Fruit fly (Drosophila melanogaster) whole organism, embryonic: ENCODE measurements around the gene ck.

Experiments
- Abd-B ChIP-seq: fragments of 200-800 bp; sonication (Bioruptor generic); optimal IDR thresholded peaks from 2 replicates; lab custom pipeline; 2018; ENCODE audit warnings: missing biosample characterization, mild to moderate bottlenecking, missing genetic modification characterization, moderate library complexity
- Atf3 ChIP-seq: fragments of 200-800 bp; sonication (Bioruptor generic); optimal IDR thresholded peaks from 3 replicates; lab custom pipeline; 2016; ENCODE audit warnings: missing biosample characterization, missing genetic modification characterization
- Bdp1 ChIP-seq: fragments of 200-800 bp; sonication (Bioruptor generic); optimal IDR thresholded peaks from 3 replicates; lab custom pipeline; 2016; ENCODE audit warnings: missing biosample characterization, missing genetic modification characterization
- CG10267 ChIP-seq: fragments of 200-800 bp; sonication (Bioruptor generic); optimal IDR thresholded peaks from 2 replicates; lab custom pipeline; 2018; ENCODE audit warnings: missing biosample characterization, mild to moderate bottlenecking, missing genetic modification characterization, moderate library complexity
- CG10565 ChIP-seq: fragments of 200-800 bp; sonication (Bioruptor generic); optimal IDR thresholded peaks from 3 replicates; lab custom pipeline; 2016; ENCODE audit warnings: missing biosample characterization, mild to moderate bottlenecking, missing genetic modification characterization
- CG10654 ChIP-seq: fragments of 200-800 bp; sonication (Bioruptor generic); optimal IDR thresholded peaks from 2 replicates; lab custom pipeline; 2016; ENCODE audit warnings: missing biosample characterization, missing genetic modification characterization
- CG11560 ChIP-seq: fragments of 200-800 bp; sonication (Bioruptor generic); IDR thresholded peaks from 3 replicates; pipeline ENCODE4 v1.3.6; 2022; ENCODE audit warnings: missing biosample characterization, missing genetic modification characterization
- CG11723 ChIP-seq: fragments of 200-800 bp; sonication (Bioruptor generic); optimal IDR thresholded peaks from 2 replicates; lab custom pipeline; 2017; ENCODE audit warnings: missing biosample characterization, mild to moderate bottlenecking, missing genetic modification characterization
- CG12744 ChIP-seq: fragments of 200-800 bp; sonication (Bioruptor generic); optimal IDR thresholded peaks from 2 replicates; lab custom pipeline; 2016; ENCODE audit warnings: missing biosample characterization, missing genetic modification characterization
- CG14441 ChIP-seq: fragments of 200-800 bp; sonication (Bioruptor generic); IDR thresholded peaks from 2 replicates; pipeline ENCODE4 v1.3.6; 2022; ENCODE audit warnings: missing biosample characterization, missing genetic modification characterization
- CG14710 ChIP-seq: fragments of 200-800 bp; sonication (Bioruptor generic); optimal IDR thresholded peaks from 3 replicates; lab custom pipeline; 2019; ENCODE audit warnings: missing biosample characterization, mild to moderate bottlenecking, missing genetic modification characterization, moderate library complexity
- CG1603 ChIP-seq: fragments of 200-800 bp; sonication (Bioruptor generic); optimal IDR thresholded peaks from 2 replicates; lab custom pipeline; 2019; ENCODE audit warnings: missing biosample characterization, mild to moderate bottlenecking, missing genetic modification characterization, moderate library complexity
- CG17359 ChIP-seq: fragments of 200-800 bp; sonication (Bioruptor generic); optimal IDR thresholded peaks from 3 replicates; lab custom pipeline; 2018; ENCODE audit warnings: missing biosample characterization, mild to moderate bottlenecking, missing genetic modification characterization, moderate library complexity
- CG18262 ChIP-seq: fragments of 200-800 bp; optimal IDR thresholded peaks from 3 replicates; lab custom pipeline; 2019; ENCODE audit warnings: missing biosample characterization, mild to moderate bottlenecking, missing genetic modification characterization, moderate library complexity
- CG32772 ChIP-seq: fragments of 200-800 bp; sonication (Bioruptor generic); IDR thresholded peaks from 2 replicates; pipeline ENCODE4 v1.3.6; 2022; ENCODE audit warnings: missing biosample characterization, missing genetic modification characterization
- CG4424 ChIP-seq: fragments of 200-800 bp; sonication (Bioruptor generic); optimal IDR thresholded peaks from 3 replicates; lab custom pipeline; 2016; ENCODE audit warnings: missing biosample characterization, missing genetic modification characterization
- CG4820 ChIP-seq: fragments of 200-800 bp; sonication (Bioruptor generic); optimal IDR thresholded peaks from 3 replicates; lab custom pipeline; 2016; ENCODE audit warnings: missing biosample characterization, missing genetic modification characterization
- CG7839 ChIP-seq: fragments of 200-800 bp; sonication (Bioruptor generic); optimal IDR thresholded peaks from 3 replicates; lab custom pipeline; 2018; ENCODE audit warnings: missing biosample characterization, mild to moderate bottlenecking, missing genetic modification characterization, moderate library complexity
- CG8089 ChIP-seq: fragments of 200-800 bp; sonication (Bioruptor generic); optimal IDR thresholded peaks from 3 replicates; lab custom pipeline; 2016; ENCODE audit warnings: missing biosample characterization, missing genetic modification characterization
- CTCF ChIP-seq: fragments of 200-800 bp; sonication (Bioruptor generic); optimal IDR thresholded peaks from 2 replicates; lab custom pipeline; 2017; ENCODE audit warnings: missing biosample characterization, mild to moderate bottlenecking, missing genetic modification characterization, moderate library complexity
- Camta ChIP-seq: fragments of 200-800 bp; sonication (Bioruptor generic); optimal IDR thresholded peaks from 2 replicates; lab custom pipeline; 2016; ENCODE audit warnings: missing biosample characterization, missing genetic modification characterization
- Hey ChIP-seq: fragments of 200-800 bp; sonication (Bioruptor generic); optimal IDR thresholded peaks from 3 replicates; lab custom pipeline; 2018; ENCODE audit warnings: missing biosample characterization, mild to moderate bottlenecking, missing genetic modification characterization
- Hr78 ChIP-seq, 2 experiments: fragments of 200-800 bp in 1 of 2; fragments of >200 bp in 1 of 2; sonication (Bioruptor generic) in 1 of 2; optimal IDR thresholded peaks; 2 replicates each; lab custom pipeline; 2017 to 2019; ENCODE audit warnings: missing biosample characterization in 2 of 2, missing genetic modification characterization in 2 of 2, mild to moderate bottlenecking in 1 of 2, moderate library complexity in 1 of 2
- Kr ChIP-seq: fragments of 200-800 bp; sonication (Bioruptor generic); optimal IDR thresholded peaks from 2 replicates; lab custom pipeline; 2017; ENCODE audit warnings: missing biosample characterization, mild to moderate bottlenecking, missing genetic modification characterization
- Nf-YA ChIP-seq: fragments of 200-800 bp; sonication (Bioruptor generic); IDR thresholded peaks from 2 replicates; pipeline ENCODE4 v1.3.6; 2022; ENCODE audit warnings: missing biosample characterization, missing genetic modification characterization
- Sin3A ChIP-seq: fragments of >200 bp; optimal IDR thresholded peaks from 2 replicates; lab custom pipeline; 2018
- Trl ChIP-seq, 3 experiments: fragments of >200 bp in 2 of 3; fragments of 200-800 bp in 1 of 3; sonication (Bioruptor generic) in 1 of 3; optimal IDR thresholded peaks; 2 replicates in 1 of 3; 3 replicates in 2 of 3; lab custom pipeline; 2016 to 2017; ENCODE audit warnings: missing biosample characterization in 1 of 3, missing genetic modification characterization in 1 of 3
- Usf ChIP-seq: fragments of 200-800 bp; sonication (Bioruptor generic); optimal IDR thresholded peaks from 2 replicates; lab custom pipeline; 2017; ENCODE audit warnings: missing genotype, missing biosample characterization, missing genetic modification characterization
- ara ChIP-seq: fragments of 200-800 bp; sonication (Bioruptor generic); IDR thresholded peaks from 2 replicates; pipeline ENCODE4 v1.3.6; 2022; ENCODE audit warnings: missing biosample characterization, missing genetic modification characterization
- az2 ChIP-seq: fragments of 200-800 bp; sonication (Bioruptor generic); optimal IDR thresholded peaks from 3 replicates; lab custom pipeline; 2016; ENCODE audit warnings: missing biosample characterization, missing genetic modification characterization
- bbx ChIP-seq: fragments of 200-800 bp; sonication (Bioruptor generic); IDR thresholded peaks from 2 replicates; pipeline ENCODE4 v1.3.6; 2022; ENCODE audit warnings: missing biosample characterization, missing genetic modification characterization; ENCODE audit not compliant: partially characterized antibody
- btn ChIP-seq: fragments of 200-800 bp; sonication (Bioruptor generic); optimal IDR thresholded peaks from 2 replicates; lab custom pipeline; 2016; ENCODE audit warnings: missing biosample characterization, missing genetic modification characterization
- cato ChIP-seq: fragments of 200-800 bp; sonication (Bioruptor generic); optimal IDR thresholded peaks from 2 replicates; lab custom pipeline; 2016; ENCODE audit warnings: missing biosample characterization, missing genetic modification characterization, borderline replicate concordance
- eyg ChIP-seq: fragments of 200-800 bp; sonication (Bioruptor generic); optimal IDR thresholded peaks from 3 replicates; lab custom pipeline; 2016; ENCODE audit warnings: missing biosample characterization, missing genetic modification characterization
- fd64A ChIP-seq: fragments of 200-800 bp; sonication (Bioruptor generic); optimal IDR thresholded peaks from 3 replicates; lab custom pipeline; 2018; ENCODE audit warnings: missing biosample characterization, mild to moderate bottlenecking, missing genetic modification characterization
- gem ChIP-seq: fragments of 200-800 bp; sonication (Bioruptor generic); optimal IDR thresholded peaks from 2 replicates; lab custom pipeline; 2019; ENCODE audit warnings: missing biosample characterization, mild to moderate bottlenecking, missing genetic modification characterization, moderate library complexity
- gsb ChIP-seq: fragments of 200-800 bp; sonication (Bioruptor generic); IDR thresholded peaks from 2 replicates; pipeline ENCODE4 v1.3.6; 2022; ENCODE audit warnings: missing biosample characterization, missing genetic modification characterization
- jing ChIP-seq: fragments of 200-800 bp; sonication (Bioruptor generic); optimal IDR thresholded peaks from 2 replicates; lab custom pipeline; 2018; ENCODE audit warnings: missing biosample characterization, mild to moderate bottlenecking, missing genetic modification characterization
- klu ChIP-seq: fragments of 200-800 bp; sonication (Bioruptor generic); IDR thresholded peaks from 2 replicates; pipeline ENCODE4 v1.3.6; 2022; ENCODE audit warnings: missing biosample characterization, missing genetic modification characterization
- lab ChIP-seq: fragments of 200-800 bp; sonication (Bioruptor generic); optimal IDR thresholded peaks from 3 replicates; lab custom pipeline; 2017; ENCODE audit warnings: missing biosample characterization, missing genetic modification characterization, mild to moderate bottlenecking, moderate library complexity, missing genetic modification reagents
- luna ChIP-seq: fragments of 200-800 bp; sonication (Bioruptor generic); optimal IDR thresholded peaks from 2 replicates; lab custom pipeline; 2016; ENCODE audit warnings: missing biosample characterization, missing genetic modification characterization
- oc ChIP-seq: fragments of 200-800 bp; sonication (Bioruptor generic); optimal IDR thresholded peaks from 2 replicates; lab custom pipeline; 2018; ENCODE audit warnings: missing biosample characterization, mild to moderate bottlenecking, missing genetic modification characterization, moderate library complexity
- pfk ChIP-seq: fragments of 200-800 bp; sonication (Bioruptor generic); optimal IDR thresholded peaks from 2 replicates; lab custom pipeline; 2018; ENCODE audit warnings: missing biosample characterization, mild to moderate bottlenecking, missing genetic modification characterization, moderate library complexity
- psq ChIP-seq: fragments of 200-800 bp; sonication (Bioruptor generic); optimal IDR thresholded peaks from 2 replicates; lab custom pipeline; 2017; ENCODE audit warnings: missing biosample characterization, missing genetic modification characterization
- slp2 ChIP-seq: fragments of 200-800 bp; sonication (Bioruptor generic); optimal IDR thresholded peaks from 2 replicates; lab custom pipeline; 2016; ENCODE audit warnings: missing biosample characterization, missing genetic modification characterization
- stc ChIP-seq: fragments of 200-800 bp; sonication (Bioruptor generic); IDR thresholded peaks from 2 replicates; pipeline ENCODE4 v1.3.6; 2022; ENCODE audit warnings: missing biosample characterization, missing genetic modification characterization
- tin ChIP-seq: fragments of 200-800 bp; sonication (Bioruptor generic); optimal IDR thresholded peaks from 3 replicates; lab custom pipeline; 2016; ENCODE audit warnings: missing biosample characterization, missing genetic modification characterization
- toy ChIP-seq: fragments of 200-800 bp; sonication (Bioruptor generic); IDR thresholded peaks from 2 replicates; pipeline ENCODE4 v1.3.6; 2022; ENCODE audit warnings: missing biosample characterization, missing genetic modification characterization
- vfl ChIP-seq: fragments of 200-800 bp; sonication (Bioruptor generic); optimal IDR thresholded peaks from 2 replicates; lab custom pipeline; 2016; ENCODE audit warnings: missing biosample characterization, missing genetic modification characterization

ck gene

DNA sequence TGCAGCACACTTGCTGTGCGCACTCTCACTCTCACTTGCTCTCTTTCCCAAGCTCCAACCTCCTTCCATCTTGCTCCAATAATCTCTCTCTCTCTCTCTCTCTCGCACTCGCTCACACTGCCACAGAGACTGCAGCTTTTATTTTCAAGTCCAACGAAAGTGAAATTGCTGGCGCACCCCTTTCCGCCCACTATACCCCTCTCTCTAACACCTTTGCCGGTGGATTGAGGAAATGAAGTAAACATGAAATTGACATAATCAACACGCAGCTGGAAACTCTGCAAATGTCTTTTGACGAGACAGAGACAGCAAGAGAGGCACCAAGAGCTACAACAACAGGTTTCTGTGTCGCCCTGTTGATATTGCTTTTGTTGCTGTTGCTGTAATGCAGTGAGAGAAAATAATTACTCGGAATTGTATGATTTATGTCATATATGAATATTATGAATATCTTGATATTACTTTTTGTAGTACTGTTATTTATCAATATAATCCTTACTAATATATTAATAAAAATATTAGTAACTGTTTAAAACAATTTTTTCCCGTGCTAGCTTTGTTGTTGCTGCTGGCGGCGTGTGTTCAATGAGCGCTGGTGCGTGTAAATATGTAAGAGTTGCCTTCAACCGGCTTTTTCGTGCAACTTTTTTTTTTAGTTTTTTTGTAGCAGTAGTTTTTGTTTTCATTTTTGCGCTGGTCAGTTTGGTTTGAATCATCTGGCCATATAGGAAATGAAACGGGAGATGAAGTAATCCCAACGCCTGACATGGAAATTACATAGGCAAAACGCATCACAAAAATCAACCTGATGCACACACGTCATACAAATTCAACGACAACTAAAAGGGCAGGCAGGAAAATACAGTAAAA is 61.8 kb downstream of the ck start (continued):
- peak; percentile 92 for TF ChIP-seq ara
- peak; percentile 87 for TF ChIP-seq tin (GFP tag; lab: Kevin White, UChicago)
- no peak for TF ChIP-seq CG8089 (GFP tag; lab: Kevin White, UChicago)
- TF ChIP-seq CG10565 (GFP tag; lab: Kevin White, UChicago) = peak; percentile 42
- TF ChIP-seq CG7839 (tag; lab: Kevin White, UChicago) = peak; percentile 95
- TF ChIP-seq stc = peak; percentile 96
- peak; percentile 20 for TF ChIP-seq pfk
- no peak for TF ChIP-seq Bdp1
- TF ChIP-seq CG4820 (GFP tag; lab: Kevin White, UChicago) = peak; percentile 90
- peak; percentile 78 for TF ChIP-seq klu (GFP tag; lab: Robert Waterston, UW)
- peak; percentile 69 for TF ChIP-seq CG1603 (tag; lab: Kevin White, UChicago)
- peak; percentile 90 for TF ChIP-seq az2 (GFP tag; lab: Kevin White, UChicago)
- TF ChIP-seq oc = peak; percentile 92
- TF ChIP-seq CG11723 (GFP tag; lab: Kevin White, UChicago) = peak; percentile 74
- no peak; the same call in 2 of the 3 replicates for TF ChIP-seq CG11560
- TF ChIP-seq CG32772 (GFP tag; lab: Robert Waterston, UW) = peak; percentile 94
- TF ChIP-seq CG14710 (tag; lab: Kevin White, UChicago) = peak; percentile 88
- peak; percentile 86 for TF ChIP-seq CG10267 (tag; lab: Kevin White, UChicago)
- peak; percentile 88 for TF ChIP-seq Nf-YA (GFP tag; lab: Robert Waterston, UW)
- peak; percentile 89 for TF ChIP-seq CG10654 (GFP tag; lab: Kevin White, UChicago)
- no peak for TF ChIP-seq CG12744 (GFP tag; lab: Kevin White, UChicago)
- peak; percentile 68 for TF ChIP-seq toy
- no peak for TF ChIP-seq luna (GFP tag; lab: Kevin White, UChicago)
- TF ChIP-seq Hr78 (GFP tag; optimal IDR thresholded peaks at IDR 0.05; lab: Kevin White, UChicago) = peak in 1 of 2 experiments; percentile 76
- TF ChIP-seq CG17359 (tag; lab: Kevin White, UChicago) = peak; percentile 96
- peak; percentile 63 for TF ChIP-seq Atf3 (GFP tag; lab: Kevin White, UChicago)
- peak; percentile 72 for TF ChIP-seq gsb (GFP tag; lab: Robert Waterston, UW)
- TF ChIP-seq fd64A (GFP tag; lab: Kevin White, UChicago) = peak; percentile 91
- TF ChIP-seq vfl (GFP tag; lab: Kevin White, UChicago) = peak; percentile 53
- TF ChIP-seq Abd-B (GFP tag; lab: Kevin White, UChicago) = peak; percentile 90
- peak; percentile 90 for TF ChIP-seq CG4424 (GFP tag; lab: Kevin White, UChicago)
- peak; percentile 23 for TF ChIP-seq CTCF
- no peak for TF ChIP-seq slp2 (GFP tag; lab: Kevin White, UChicago)
- TF ChIP-seq jing (GFP tag; lab: Kevin White, UChicago) = peak; percentile 76
- TF ChIP-seq bbx (GFP tag; lab: Robert Waterston, UW) = peak; percentile 41; the same call in 1 of the 2 replicates
- TF ChIP-seq gem (tag; lab: Kevin White, UChicago) = peak; percentile 97
- no peak for TF ChIP-seq eyg (GFP tag; lab: Kevin White, UChicago)
- TF ChIP-seq lab (GFP tag; lab: Kevin White, UChicago) = peak; percentile 92
- peak; percentile 51 for TF ChIP-seq Camta (GFP tag; lab: Kevin White, UChicago)
- peak; percentile 94 for TF ChIP-seq CG18262 (tag; lab: Kevin White, UChicago)
- TF ChIP-seq Kr = peak; percentile 80
- no peak for TF ChIP-seq Sin3A (lab: Kevin White, UChicago)
- TF ChIP-seq btn (GFP tag; lab: Kevin White, UChicago) = peak; percentile 16
- peak; percentile 35 for TF ChIP-seq Hey (tag; lab: Kevin White, UChicago)
- peak; percentile 53 for TF ChIP-seq Usf (GFP tag; lab: Kevin White, UChicago)
- TF ChIP-seq CG14441 = peak; percentile 92
- TF ChIP-seq cato (GFP tag; lab: Kevin White, UChicago) = peak; percentile 79
- TF ChIP-seq psq (GFP tag; lab: Kevin White, UChicago) = peak; percentile 80
- peak; percentile 80 to 84 for TF ChIP-seq Trl (optimal IDR thresholded peaks at IDR 0.05; lab: Kevin White, UChicago)
- TF ChIP-seq Trl (GFP tag; optimal IDR thresholded peaks at IDR 0.05; lab: Kevin White, UChicago) = peak; percentile 68
